ENCODE assay signal across 1 fruit fly cellular context in the genomic region with DNA sequence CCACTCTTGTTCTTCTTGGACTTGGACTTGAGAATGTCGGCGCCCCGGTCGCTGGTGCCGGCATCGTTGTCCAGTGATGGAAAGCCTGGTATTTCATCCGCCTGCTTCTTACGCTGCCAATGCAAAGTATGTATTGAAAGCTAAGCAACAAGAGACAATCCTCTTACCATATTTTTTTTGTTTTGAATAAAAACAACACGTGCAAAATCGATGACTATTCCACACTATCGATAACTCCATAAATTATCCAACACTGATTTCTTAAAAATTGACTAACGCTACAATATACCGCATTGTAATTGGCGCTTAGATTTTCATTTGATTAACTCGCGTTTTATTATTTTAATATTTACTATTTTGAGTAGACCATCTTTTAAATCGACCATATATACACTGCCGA.
TF ChIP-seq lines count a peak whose summit lies in the region.

TSS of gene CG32344 (minus strand) at position 235 of the 400 bp plus-strand sequence.

TF ChIP-seq in whole organism, embryonic, 481 proteins besides CTCF, POLR2A, EP300 and RAD21 (continued from another document and continues in another):
- TF ChIP-seq HLH4C (GFP tag; IDR thresholded peaks at IDR 0.05; lab: Robert Waterston, UW; ENCODE audit: partially characterized antibody) (peak; percentile 67), CG11398 (GFP tag; optimal IDR thresholded peaks at IDR 0.05; lab: Kevin White, UChicago) (no peak), CG12391 (tag; optimal IDR thresholded peaks at IDR 0.05; lab: Kevin White, UChicago) (peak; percentile 5), vnd (GFP tag; IDR thresholded peaks at IDR 0.05; lab: Robert Waterston, UW; ENCODE audit: partially characterized antibody) (peak; percentile 34; the same call in 1 of the 3 replicates), Dll (GFP tag; IDR thresholded peaks at IDR 0.05; lab: Robert Waterston, UW; ENCODE audit: partially characterized antibody) (peak; percentile 80), CG1603 (tag; optimal IDR thresholded peaks at IDR 0.05; lab: Kevin White, UChicago) (peak; percentile 41), E2f2 (GFP tag; IDR thresholded peaks at IDR 0.05; lab: Robert Waterston, UW) (peak; percentile 90), B-H2 (GFP tag; optimal IDR thresholded peaks at IDR 0.05; lab: Kevin White, UChicago) (peak; percentile 40), Doc3 (GFP tag; IDR thresholded peaks at IDR 0.05; lab: Robert Waterston, UW; ENCODE audit: partially characterized antibody) (peak; percentile 56; the same call in 2 of the 3 replicates), CG2678 (tag; optimal IDR thresholded peaks at IDR 0.05; lab: Kevin White, UChicago) (no peak), CrebB (tag; optimal IDR thresholded peaks at IDR 0.05; lab: Kevin White, UChicago) (no peak), Abd-B (GFP tag; optimal IDR thresholded peaks at IDR 0.05; lab: Kevin White, UChicago) (no peak), unpg (GFP tag; optimal IDR thresholded peaks at IDR 0.05; lab: Kevin White, UChicago) (no peak), sqz (GFP tag; optimal IDR thresholded peaks at IDR 0.05; lab: Kevin White, UChicago) (peak; percentile 85), CG2129 (GFP tag; IDR thresholded peaks at IDR 0.05; lab: Robert Waterston, UW; ENCODE audit: partially characterized antibody) (peak; percentile 47), CG30431 (GFP tag; optimal IDR thresholded peaks at IDR 0.05; lab: Kevin White, UChicago) (no peak), Sry-δ (GFP tag; optimal IDR thresholded peaks at IDR 0.05; lab: Kevin White, UChicago) (peak; percentile 63), her (GFP tag; optimal IDR thresholded peaks at IDR 0.05; lab: Kevin White, UChicago) (peak; percentile 21), ken (GFP tag; IDR thresholded peaks at IDR 0.05; lab: Robert Waterston, UW) (no peak), trem (tag; optimal IDR thresholded peaks at IDR 0.05; lab: Kevin White, UChicago) (peak; percentile 50), PHDP (tag; optimal IDR thresholded peaks at IDR 0.05; lab: Kevin White, UChicago) (peak; percentile 15), CG10267 (tag; optimal IDR thresholded peaks at IDR 0.05; lab: Kevin White, UChicago) (peak; percentile 96), Dref (GFP tag; IDR thresholded peaks at IDR 0.05; lab: Robert Waterston, UW) (peak; percentile 84), pnt (GFP tag; optimal IDR thresholded peaks at IDR 0.05; lab: Kevin White, UChicago) (no peak), CG2199 (GFP tag; IDR thresholded peaks at IDR 0.05; lab: Robert Waterston, UW) (0 out of 3 replicates have a peak, but pooled peaks have one; percentile 39), CG12236 (GFP tag; optimal IDR thresholded peaks at IDR 0.05; lab: Kevin White, UChicago) (no peak), Opbp (GFP tag; IDR thresholded peaks at IDR 0.05; lab: Robert Waterston, UW; ENCODE audit: partially characterized antibody) (peak; percentile 21; the same call in 2 of the 3 replicates), gfzf (GFP tag; optimal IDR thresholded peaks at IDR 0.05; lab: Kevin White, UChicago) (peak; percentile 83), CG11456 (GFP tag; IDR thresholded peaks at IDR 0.05; lab: Robert Waterston, UW) (no peak), nerfin-2 (GFP tag; IDR thresholded peaks at IDR 0.05; lab: Robert Waterston, UW; ENCODE audit: partially characterized antibody) (peak; percentile 12; the same call in 1 of the 2 replicates), kah (GFP tag; optimal IDR thresholded peaks at IDR 0.05; lab: Kevin White, UChicago) (no peak), Hr3 (GFP tag; optimal IDR thresholded peaks at IDR 0.05; lab: Kevin White, UChicago) (no peak), BtbVII (GFP tag; optimal IDR thresholded peaks at IDR 0.05; lab: Kevin White, UChicago) (no peak), grn (GFP tag; optimal IDR thresholded peaks at IDR 0.05; lab: Kevin White, UChicago) (peak; percentile 40), CG32532 (GFP tag; IDR thresholded peaks at IDR 0.05; lab: Robert Waterston, UW) (no peak), CG1647 (GFP tag; optimal IDR thresholded peaks at IDR 0.05; lab: Kevin White, UChicago) (no peak), kay (GFP tag; optimal IDR thresholded peaks at IDR 0.05; lab: Kevin White, UChicago) (peak; percentile 50), Rx (GFP tag; IDR thresholded peaks at IDR 0.05; lab: Robert Waterston, UW) (no peak), sug (tag; optimal IDR thresholded peaks at IDR 0.05; lab: Kevin White, UChicago) (peak; percentile 27), CG10321 (GFP tag; IDR thresholded peaks at IDR 0.05; lab: Robert Waterston, UW) (no peak), Stat92E (GFP tag; optimal IDR thresholded peaks at IDR 0.05; lab: Kevin White, UChicago) (no peak), Kr (GFP tag; optimal IDR thresholded peaks at IDR 0.05; lab: Kevin White, UChicago) (no peak), run (tag; optimal IDR thresholded peaks at IDR 0.05; lab: Kevin White, UChicago) (no peak), B-H1 (GFP tag; IDR thresholded peaks at IDR 0.05; lab: Robert Waterston, UW) (no peak), CG30403 (GFP tag; optimal IDR thresholded peaks at IDR 0.05; lab: Kevin White, UChicago) (no peak), CG4617 (GFP tag; optimal IDR thresholded peaks at IDR 0.05; lab: Kevin White, UChicago; ENCODE audit: borderline replicate concordance) (peak; percentile 44), HmgZ (tag; optimal IDR thresholded peaks at IDR 0.05; lab: Kevin White, UChicago) (peak; percentile 57), yki (optimal IDR thresholded peaks at IDR 0.05; lab: Kevin White, UChicago) (no peak), MBD-R2 (GFP tag; IDR thresholded peaks at IDR 0.05; lab: Robert Waterston, UW) (peak; percentile 62; the same call in 1 of the 2 replicates), jing (GFP tag; optimal IDR thresholded peaks at IDR 0.05; lab: Kevin White, UChicago) (no peak), lilli (GFP tag; optimal IDR thresholded peaks at IDR 0.05; lab: Kevin White, UChicago) (no peak), pzg (GFP tag; optimal IDR thresholded peaks at IDR 0.05; lab: Kevin White, UChicago) (peak; percentile 79), Rfx (GFP tag; IDR thresholded peaks at IDR 0.05; lab: Robert Waterston, UW) (0 out of 2 replicates have a peak, but pooled peaks have one; percentile 13), eve (GFP tag; optimal IDR thresholded peaks at IDR 0.05; lab: Kevin White, UChicago) (no peak), lbe (GFP tag; optimal IDR thresholded peaks at IDR 0.05; lab: Kevin White, UChicago) (peak; percentile 41), CG10431 (GFP tag; optimal IDR thresholded peaks at IDR 0.05; lab: Kevin White, UChicago) (no peak), gro (GFP tag; optimal IDR thresholded peaks at IDR 0.05; lab: Kevin White, UChicago) (peak; percentile 12), Bgb (GFP tag; IDR thresholded peaks at IDR 0.05; lab: Robert Waterston, UW; ENCODE audit: partially characterized antibody) (peak; percentile 74), CG34224 (GFP tag; IDR thresholded peaks at IDR 0.05; lab: Robert Waterston, UW; ENCODE audit: partially characterized antibody) (peak; percentile 69), CG17361 (GFP tag; IDR thresholded peaks at IDR 0.05; lab: Robert Waterston, UW) (0 out of 3 replicates have a peak, but pooled peaks have one; percentile 24), knrl (GFP tag; IDR thresholded peaks at IDR 0.05; lab: Robert Waterston, UW; ENCODE audit: partially characterized antibody) (peak; percentile 56; the same call in 2 of the 3 replicates), sr (GFP tag; IDR thresholded peaks at IDR 0.05; lab: Robert Waterston, UW) (no peak), CG7987 (GFP tag; optimal IDR thresholded peaks at IDR 0.05; lab: Kevin White, UChicago) (peak; percentile 21), CG14667 (GFP tag; IDR thresholded peaks at IDR 0.05; lab: Robert Waterston, UW) (no peak), CG2120 (GFP tag; optimal IDR thresholded peaks at IDR 0.05; lab: Kevin White, UChicago) (peak; percentile 18), stwl (tag; optimal IDR thresholded peaks at IDR 0.05; lab: Kevin White, UChicago) (peak; percentile 81), CG13296 (GFP tag; optimal IDR thresholded peaks at IDR 0.05; lab: Kevin White, UChicago) (no peak), CG6813 (GFP tag; optimal IDR thresholded peaks at IDR 0.05; lab: Kevin White, UChicago) (no peak), CG9797 (GFP tag; optimal IDR thresholded peaks at IDR 0.05; lab: Kevin White, UChicago) (peak; percentile 41), CG8290 (GFP tag; optimal IDR thresholded peaks at IDR 0.05; lab: Kevin White, UChicago) (peak; percentile 25), CG8290 (tag; optimal IDR thresholded peaks at IDR 0.05; lab: Kevin White, UChicago) (no peak), CG12659 (GFP tag; optimal IDR thresholded peaks at IDR 0.05; lab: Kevin White, UChicago) (peak; percentile 16), cwo (GFP tag; optimal IDR thresholded peaks at IDR 0.05; lab: Kevin White, UChicago) (peak; percentile 78), CG15073 (GFP tag; optimal IDR thresholded peaks at IDR 0.05; lab: Kevin White, UChicago) (no peak), CG15514 (GFP tag; optimal IDR thresholded peaks at IDR 0.05; lab: Kevin White, UChicago) (peak; percentile 17), bcd (GFP tag; optimal IDR thresholded peaks at IDR 0.05; lab: Kevin White, UChicago) (no peak), mirr (GFP tag; optimal IDR thresholded peaks at IDR 0.05; lab: Kevin White, UChicago) (no peak), CG14860 (GFP tag; IDR thresholded peaks at IDR 0.05; lab: Robert Waterston, UW; ENCODE audit: partially characterized antibody) (peak; percentile 59), Mrtf (GFP tag; IDR thresholded peaks at IDR 0.05; lab: Robert Waterston, UW) (no peak), CoRest (tag; optimal IDR thresholded peaks at IDR 0.05; lab: Kevin White, UChicago) (peak; percentile 28), Pdp1 (GFP tag; optimal IDR thresholded peaks at IDR 0.05; lab: Kevin White, UChicago) (peak in 1 of 2 experiments; percentile 8), dan (GFP tag; IDR thresholded peaks at IDR 0.05; lab: Robert Waterston, UW) (no peak), Elba2 (GFP tag; optimal IDR thresholded peaks at IDR 0.05; lab: Kevin White, UChicago) (no peak), phol (tag; optimal IDR thresholded peaks at IDR 0.05; lab: Kevin White, UChicago) (peak; percentile 27), CG31224 (GFP tag; IDR thresholded peaks at IDR 0.05; lab: Robert Waterston, UW) (no peak), inv (GFP tag; IDR thresholded peaks at IDR 0.05; lab: Robert Waterston, UW; ENCODE audit: partially characterized antibody) (peak; percentile 51), nmo (GFP tag; optimal IDR thresholded peaks at IDR 0.05; lab: Kevin White, UChicago) (peak; percentile 16), amos (GFP tag; IDR thresholded peaks at IDR 0.05; lab: Robert Waterston, UW; ENCODE audit: partially characterized antibody) (peak; percentile 76), fd64A (GFP tag; optimal IDR thresholded peaks at IDR 0.05; lab: Kevin White, UChicago) (no peak), ac (GFP tag; optimal IDR thresholded peaks at IDR 0.05; lab: Kevin White, UChicago) (no peak), MESR4 (GFP tag; optimal IDR thresholded peaks at IDR 0.05; lab: Kevin White, UChicago) (peak; percentile 58), sc (optimal IDR thresholded peaks at IDR 0.05; lab: Kevin White, UChicago) (no peak), sc (GFP tag; optimal IDR thresholded peaks at IDR 0.05; lab: Kevin White, UChicago) (no peak), ash1 (GFP tag; optimal IDR thresholded peaks at IDR 0.05; lab: Kevin White, UChicago) (no peak), YL-1 (GFP tag; optimal IDR thresholded peaks at IDR 0.05; lab: Kevin White, UChicago) (peak; percentile 90), CG17829 (tag; optimal IDR thresholded peaks at IDR 0.05; lab: Kevin White, UChicago) (peak; percentile 33), NfI (GFP tag; optimal IDR thresholded peaks at IDR 0.05; lab: Kevin White, UChicago) (no peak), bbx (GFP tag; IDR thresholded peaks at IDR 0.05; lab: Robert Waterston, UW; ENCODE audit: partially characterized antibody) (peak; percentile 58; the same call in 1 of the 2 replicates), Neu2 (GFP tag; optimal IDR thresholded peaks at IDR 0.05; lab: Kevin White, UChicago; ENCODE audit: borderline replicate concordance) (no peak), CG4854 (GFP tag; optimal IDR thresholded peaks at IDR 0.05; lab: Kevin White, UChicago) (no peak), Ets97D (GFP tag; optimal IDR thresholded peaks at IDR 0.05; lab: Kevin White, UChicago) (peak; percentile 42), CG1832 (GFP tag; optimal IDR thresholded peaks at IDR 0.05; lab: Kevin White, UChicago) (no peak), Lpt (GFP tag; optimal IDR thresholded peaks at IDR 0.05; lab: Kevin White, UChicago) (no peak), aop (GFP tag; IDR thresholded peaks at IDR 0.05; lab: Robert Waterston, UW) (no peak), CG8388 (GFP tag; optimal IDR thresholded peaks at IDR 0.05; lab: Kevin White, UChicago) (no peak), Atf6 (GFP tag; IDR thresholded peaks at IDR 0.05; lab: Robert Waterston, UW) (no peak), CG13424 (tag; optimal IDR thresholded peaks at IDR 0.05; lab: Kevin White, UChicago) (no peak), mam (GFP tag; optimal IDR thresholded peaks at IDR 0.05; lab: Kevin White, UChicago) (peak; percentile 17), zen2 (GFP tag; IDR thresholded peaks at IDR 0.05; lab: Robert Waterston, UW; ENCODE audit: partially characterized antibody) (peak; percentile 65; the same call in 2 of the 3 replicates), CG31441 (GFP tag; IDR thresholded peaks at IDR 0.05; lab: Robert Waterston, UW) (no peak), CG42726 (GFP tag; IDR thresholded peaks at IDR 0.05; lab: Robert Waterston, UW; ENCODE audit: partially characterized antibody) (peak; percentile 36; the same call in 1 of the 2 replicates), Med (GFP tag; lab: Kevin White, UChicago) (peak; percentile 74), Myb (GFP tag; optimal IDR thresholded peaks at IDR 0.05; lab: Kevin White, UChicago) (peak; percentile 54), tgo (GFP tag; IDR thresholded peaks at IDR 0.05; lab: Robert Waterston, UW) (no peak), Antp (GFP tag; optimal IDR thresholded peaks at IDR 0.05; lab: Kevin White, UChicago) (no peak), CG1529 (GFP tag; optimal IDR thresholded peaks at IDR 0.05; lab: Kevin White, UChicago) (no peak), dm (GFP tag; optimal IDR thresholded peaks at IDR 0.05; lab: Kevin White, UChicago) (peak; percentile 97), fru (optimal IDR thresholded peaks at IDR 0.05; lab: Kevin White, UChicago) (no peak), Nf-YC (tag; optimal IDR thresholded peaks at IDR 0.05; lab: Kevin White, UChicago) (peak; percentile 17), Tbp (GFP tag; optimal IDR thresholded peaks at IDR 0.05; lab: Kevin White, UChicago) (peak; percentile 26), CG43689 (GFP tag; IDR thresholded peaks at IDR 0.05; lab: Robert Waterston, UW) (no peak), CG17385 (GFP tag; optimal IDR thresholded peaks at IDR 0.05; lab: Kevin White, UChicago) (peak; percentile 70), pita (GFP tag; optimal IDR thresholded peaks at IDR 0.05; lab: Kevin White, UChicago) (no peak)
